Fruit fly (Drosophila melanogaster): ENCODE results near the gene Nnf1b.

Nnf1b gene

dm6 chr2L:845341-846004, 35.1 kb downstream of the Nnf1b start (continued):
- TF ChIP-seq CG3726 (GFP tag; IDR thresholded peaks at IDR 0.05) (peak; percentile 67; the same call in 2 of the 3 replicates), CG8765 (GFP tag; IDR thresholded peaks at IDR 0.05) (0 out of 2 replicates have a peak, but pooled peaks have one; percentile 12), yki (optimal IDR thresholded peaks at IDR 0.05) (no peak), ind (GFP tag; optimal IDR thresholded peaks at IDR 0.05) (peak; percentile 89), sc (optimal IDR thresholded peaks at IDR 0.05) (no peak), sc (GFP tag; optimal IDR thresholded peaks at IDR 0.05) (peak; percentile 62), Gug (GFP tag; IDR thresholded peaks at IDR 0.05) (peak; percentile 88; the same call in 3 of the 4 replicates), CG18476 (GFP tag; optimal IDR thresholded peaks at IDR 0.05) (peak; percentile 66), CG1603 (tag; optimal IDR thresholded peaks at IDR 0.05) (peak; percentile 94), ap (GFP tag; IDR thresholded peaks at IDR 0.05) (peak; percentile 92), tup (GFP tag; optimal IDR thresholded peaks at IDR 0.05) (no peak), CG5180 (GFP tag; optimal IDR thresholded peaks at IDR 0.05) (peak; percentile 77), kah (GFP tag; optimal IDR thresholded peaks at IDR 0.05) (peak; percentile 56), Kr (GFP tag; optimal IDR thresholded peaks at IDR 0.05) (no peak), mld (GFP tag; IDR thresholded peaks at IDR 0.05; ENCODE audit: partially characterized antibody) (no peak), CG31441 (GFP tag; IDR thresholded peaks at IDR 0.05) (peak; percentile 78), kay (GFP tag; optimal IDR thresholded peaks at IDR 0.05) (peak; percentile 65), ato (GFP tag; IDR thresholded peaks at IDR 0.05; ENCODE audit: partially characterized antibody) (no peak), CG10565 (GFP tag; optimal IDR thresholded peaks at IDR 0.05) (peak; percentile 17), CG42726 (GFP tag; IDR thresholded peaks at IDR 0.05; ENCODE audit: partially characterized antibody) (no peak), Hsf (GFP tag; optimal IDR thresholded peaks at IDR 0.05) (peak; percentile 83), CG30431 (GFP tag; optimal IDR thresholded peaks at IDR 0.05) (peak; percentile 75), corto (GFP tag; optimal IDR thresholded peaks at IDR 0.05) (no peak), Camta (GFP tag; optimal IDR thresholded peaks at IDR 0.05) (peak; percentile 81), usp (GFP tag; optimal IDR thresholded peaks at IDR 0.05) (no peak), Adf1 (GFP tag; IDR thresholded peaks at IDR 0.05) (peak; percentile 67), Awh (GFP tag; IDR thresholded peaks at IDR 0.05) (peak; percentile 87), Scr (GFP tag; IDR thresholded peaks at IDR 0.05; ENCODE audit: partially characterized antibody) (no peak), Sry-δ (GFP tag; optimal IDR thresholded peaks at IDR 0.05) (peak; percentile 49), Side (GFP tag; optimal IDR thresholded peaks at IDR 0.05) (peak; percentile 88), CG31224 (GFP tag; IDR thresholded peaks at IDR 0.05) (peak; percentile 80; the same call in 1 of the 2 replicates), Atf6 (GFP tag; IDR thresholded peaks at IDR 0.05) (peak; percentile 87), chm (GFP tag; IDR thresholded peaks at IDR 0.05) (peak; percentile 89), ewg (GFP tag; optimal IDR thresholded peaks at IDR 0.05) (peak; percentile 74), CG31365 (tag; optimal IDR thresholded peaks at IDR 0.05) (peak; percentile 76), Bgb (GFP tag; IDR thresholded peaks at IDR 0.05; ENCODE audit: partially characterized antibody) (no peak), pzg (GFP tag; optimal IDR thresholded peaks at IDR 0.05) (peak; percentile 6), D19B (GFP tag; optimal IDR thresholded peaks at IDR 0.05) (peak; percentile 59), CG2712 (tag; optimal IDR thresholded peaks at IDR 0.05) (peak; percentile 87), CG10543 (GFP tag; optimal IDR thresholded peaks at IDR 0.05) (peak; percentile 62), CG9932 (GFP tag; IDR thresholded peaks at IDR 0.05) (peak; percentile 91), crc (GFP tag; optimal IDR thresholded peaks at IDR 0.05) (peak; percentile 85), CG8290 (GFP tag; optimal IDR thresholded peaks at IDR 0.05) (peak; percentile 57), CG8290 (tag; optimal IDR thresholded peaks at IDR 0.05) (peak in 1 of 2 experiments; percentile 97), Gsc (GFP tag; IDR thresholded peaks at IDR 0.05) (peak; percentile 63), fd102C (GFP tag; optimal IDR thresholded peaks at IDR 0.05) (no peak), lmd (GFP tag; IDR thresholded peaks at IDR 0.05) (peak; percentile 93), CG30403 (GFP tag; optimal IDR thresholded peaks at IDR 0.05) (peak; percentile 84), CG4854 (GFP tag; optimal IDR thresholded peaks at IDR 0.05) (peak; percentile 75), tap (tag; optimal IDR thresholded peaks at IDR 0.05) (peak; percentile 88), CG11247 (GFP tag; IDR thresholded peaks at IDR 0.05) (peak; percentile 87)

Data from whole organism, embryonic.